Fruit fly (Drosophila melanogaster) whole organism, wandering third instar larva: ENCODE data around the gene lush.

Experiments used
- Abd-B ChIP-seq: fragments of >200 bp; optimal IDR thresholded peaks from 2 replicates; lab custom pipeline; 2017; ENCODE audit warnings: missing biosample characterization, missing genetic modification characterization
- CG32264 ChIP-seq: fragments of 200-800 bp; sonication (Bioruptor generic); optimal IDR thresholded peaks from 2 replicates; lab custom pipeline; 2016; ENCODE audit warnings: missing biosample characterization, missing genetic modification characterization
- CG9705 ChIP-seq: fragments of 200-800 bp; sonication (Bioruptor generic); optimal IDR thresholded peaks from 2 replicates; lab custom pipeline; 2018; ENCODE audit warnings: missing biosample characterization, mild to moderate bottlenecking, missing genetic modification characterization
- CrebA ChIP-seq: fragments of 200-800 bp; sonication (Bioruptor generic); optimal IDR thresholded peaks from 2 replicates; lab custom pipeline; 2016; ENCODE audit warnings: missing biosample characterization, mild to moderate bottlenecking, missing genetic modification characterization, borderline replicate concordance
- Dfd ChIP-seq: fragments of >200 bp; optimal IDR thresholded peaks from 2 replicates; lab custom pipeline; 2017; ENCODE audit warnings: missing biosample characterization, missing genetic modification characterization
- Dif ChIP-seq: fragments of 200-275, 200-300 bp; sonication (Bioruptor generic); optimal IDR thresholded peaks from 2 replicates; lab custom pipeline; 2018; ENCODE audit warnings: missing biosample characterization, missing genetic modification characterization; ENCODE audit not compliant: partially characterized antibody
- GATAd ChIP-seq: sonication (Bioruptor generic); optimal IDR thresholded peaks from 2 replicates; lab custom pipeline; 2016; ENCODE audit warnings: missing biosample characterization, missing genetic modification characterization
- HLH106 ChIP-seq: fragments of 200-800 bp; optimal IDR thresholded peaks from 3 replicates; lab custom pipeline; 2019; ENCODE audit warnings: missing biosample characterization, mild to moderate bottlenecking, missing genetic modification characterization, moderate library complexity
- Hnf4 ChIP-seq: fragments of 200-800 bp; sonication (Bioruptor generic); optimal IDR thresholded peaks from 2 replicates; lab custom pipeline; 2016; ENCODE audit warnings: missing biosample characterization, mild to moderate bottlenecking, missing genetic modification characterization
- Hr78 ChIP-seq: fragments of >200 bp; optimal IDR thresholded peaks from 2 replicates; lab custom pipeline; 2017; ENCODE audit warnings: missing biosample characterization, missing genetic modification characterization
- Hr83 ChIP-seq: fragments of 200-300 bp; sonication (Bioruptor generic); optimal IDR thresholded peaks from 2 replicates; lab custom pipeline; 2016; ENCODE audit warnings: missing biosample characterization, mild to moderate bottlenecking, missing genetic modification characterization, moderate library complexity; ENCODE audit not compliant: poor library complexity, severe bottlenecking
- Jra ChIP-seq: sonication (Bioruptor generic); optimal IDR thresholded peaks from 2 replicates; lab custom pipeline; 2016; ENCODE audit warnings: missing biosample characterization, missing genetic modification characterization
- Mio ChIP-seq: sonication (Bioruptor generic); optimal IDR thresholded peaks from 2 replicates; lab custom pipeline; 2016; ENCODE audit warnings: missing biosample characterization, missing genetic modification characterization
- Myc ChIP-seq: fragments of >200 bp; optimal IDR thresholded peaks from 2 replicates; lab custom pipeline; 2017
- N ChIP-seq: fragments of >200 bp; optimal IDR thresholded peaks from 2 replicates; lab custom pipeline; 2018; ENCODE audit warnings: missing biosample characterization, missing external identifiers, missing genetic modification characterization
- OdsH ChIP-seq: fragments of 200-800 bp; sonication (Bioruptor generic); optimal IDR thresholded peaks from 2 replicates; lab custom pipeline; 2016; ENCODE audit warnings: missing biosample characterization, mild to moderate bottlenecking, missing genetic modification characterization
- Rel ChIP-seq, 2 experiments: fragments of 200-800 bp; sonication (Bioruptor generic) in 1 of 2; optimal IDR thresholded peaks; 2 replicates in 1 of 2; 3 replicates in 1 of 2; lab custom pipeline; 2016 to 2019; ENCODE audit warnings: mild to moderate bottlenecking in 2 of 2, missing biosample characterization in 2 of 2, missing genetic modification characterization in 2 of 2, moderate library complexity in 1 of 2
- Sp1 ChIP-seq: fragments of 200-800 bp; sonication (Bioruptor generic); optimal IDR thresholded peaks from 3 replicates; lab custom pipeline; 2019; ENCODE audit warnings: missing biosample characterization, mild to moderate bottlenecking, missing genetic modification characterization, moderate library complexity
- Vsx2 ChIP-seq: fragments of 200-300, 225-300 bp; sonication (Bioruptor generic); optimal IDR thresholded peaks from 2 replicates; lab custom pipeline; 2018; ENCODE audit warnings: missing biosample characterization, missing genetic modification characterization; ENCODE audit not compliant: partially characterized antibody
- br ChIP-seq: fragments of 200-800 bp; sonication (Bioruptor generic); optimal IDR thresholded peaks from 2 replicates; lab custom pipeline; 2016; ENCODE audit warnings: missing biosample characterization, missing genetic modification characterization
- brk ChIP-seq: fragments of 200-800 bp; sonication (Bioruptor generic); optimal IDR thresholded peaks from 2 replicates; lab custom pipeline; 2016; ENCODE audit warnings: missing biosample characterization, mild to moderate bottlenecking, missing genetic modification characterization
- dl ChIP-seq, 2 experiments: fragments of 175-275, 200-275 bp in 1 of 2; fragments of 200-275 bp in 1 of 2; sonication (Bioruptor generic); optimal IDR thresholded peaks; lab custom pipeline; 2018; ENCODE audit warnings: mild to moderate bottlenecking in 2 of 2, missing biosample characterization in 2 of 2, missing genetic modification characterization in 2 of 2, moderate library complexity in 2 of 2; ENCODE audit not compliant: partially characterized antibody in 2 of 2, insufficient read depth in 1 of 2
- dmrt93B ChIP-seq: fragments of 200-800 bp; sonication (Bioruptor generic); optimal IDR thresholded peaks from 2 replicates; lab custom pipeline; 2018; ENCODE audit warnings: missing biosample characterization, mild to moderate bottlenecking, missing genetic modification characterization
- dsf ChIP-seq: sonication (Bioruptor generic); optimal IDR thresholded peaks from 2 replicates; lab custom pipeline; 2016; ENCODE audit warnings: missing biosample characterization, missing genetic modification characterization, borderline replicate concordance
- ey ChIP-seq: fragments of 200-800 bp; sonication (Bioruptor generic); optimal IDR thresholded peaks from 2 replicates; lab custom pipeline; 2016; ENCODE audit warnings: missing biosample characterization, missing genetic modification characterization
- foxo ChIP-seq, 2 experiments: fragments of 200-800 bp; sonication (Bioruptor generic); optimal IDR thresholded peaks; 2 replicates in 1 of 2; 3 replicates in 1 of 2; lab custom pipeline; 2016 to 2017; ENCODE audit warnings: missing biosample characterization in 2 of 2, missing genetic modification characterization in 2 of 2
- fru ChIP-seq: fragments of 200-800 bp; sonication (Bioruptor generic); optimal IDR thresholded peaks from 3 replicates; lab custom pipeline; 2016; ENCODE audit warnings: missing biosample characterization, mild to moderate bottlenecking, missing genetic modification characterization
- h ChIP-seq: fragments of 200-800 bp; sonication (Bioruptor generic); optimal IDR thresholded peaks from 3 replicates; lab custom pipeline; 2016; ENCODE audit warnings: missing biosample characterization, mild to moderate bottlenecking, missing genetic modification characterization
- jim ChIP-seq: fragments of 175-275, 200-325 bp; sonication (Bioruptor generic); optimal IDR thresholded peaks from 2 replicates; lab custom pipeline; 2016; ENCODE audit warnings: missing biosample characterization, mild to moderate bottlenecking, missing genetic modification characterization
- lola ChIP-seq: fragments of >200 bp; optimal IDR thresholded peaks from 2 replicates; lab custom pipeline; 2017; ENCODE audit warnings: missing biosample characterization, missing genetic modification characterization
- pan ChIP-seq: fragments of >200 bp; optimal IDR thresholded peaks from 2 replicates; lab custom pipeline; 2017
- psq ChIP-seq: fragments of 200-800 bp; sonication (Bioruptor generic); optimal IDR thresholded peaks from 3 replicates; lab custom pipeline; 2017; ENCODE audit warnings: missing biosample characterization, mild to moderate bottlenecking, missing genetic modification characterization, moderate library complexity
- rgr ChIP-seq: fragments of 200-800 bp; sonication (Bioruptor generic); optimal IDR thresholded peaks from 3 replicates; lab custom pipeline; 2016; ENCODE audit warnings: missing biosample characterization, mild to moderate bottlenecking, missing genetic modification characterization
- sage ChIP-seq: fragments of 200-800 bp; sonication (Bioruptor generic); optimal IDR thresholded peaks from 2 replicates; lab custom pipeline; 2016; ENCODE audit warnings: missing biosample characterization, mild to moderate bottlenecking, missing genetic modification characterization
- sv ChIP-seq: fragments of 200-800 bp; sonication (Bioruptor generic); optimal IDR thresholded peaks from 3 replicates; lab custom pipeline; 2016; ENCODE audit warnings: missing biosample characterization, missing genetic modification characterization
- tai ChIP-seq: sonication (Bioruptor generic); optimal IDR thresholded peaks from 2 replicates; lab custom pipeline; 2016; ENCODE audit warnings: missing biosample characterization, missing genetic modification characterization
- usp ChIP-seq: fragments of >200 bp; optimal IDR thresholded peaks from 2 replicates; lab custom pipeline; 2017; ENCODE audit warnings: missing biosample characterization, missing genetic modification characterization
- woc ChIP-seq: sonication (Bioruptor generic); optimal IDR thresholded peaks from 2 replicates; lab custom pipeline; 2016; ENCODE audit warnings: missing biosample characterization, mild to moderate bottlenecking, missing genetic modification characterization

Gene lush

dm6 chr3L:19563014-19563413 lies 42.9 kb downstream of the lush start:
- TF ChIP-seq CG32264 (GFP tag; lab: Kevin White, UChicago): no peak
- no peak for TF ChIP-seq Hr83 (GFP tag; lab: Kevin White, UChicago)
- no peak for TF ChIP-seq Dfd (GFP tag; lab: Kevin White, UChicago)
- no peak for TF ChIP-seq Jra (GFP tag; lab: Kevin White, UChicago)
- no peak for TF ChIP-seq br (GFP tag; lab: Kevin White, UChicago)
- no peak for TF ChIP-seq ey
- no peak for TF ChIP-seq Myc (lab: Kevin White, UChicago)
- no peak for TF ChIP-seq Mio (GFP tag; lab: Kevin White, UChicago)
- no peak for TF ChIP-seq jim (GFP tag; lab: Kevin White, UChicago)
- no peak for TF ChIP-seq h
- TF ChIP-seq Sp1 (GFP tag; lab: Kevin White, UChicago): no peak

- TF ChIP-seq lola (GFP tag; lab: Kevin White, UChicago): no peak
- no peak for TF ChIP-seq GATAd
- peak; percentile 72 for TF ChIP-seq Hr83 (GFP tag; lab: Kevin White, UChicago)
- TF ChIP-seq brk (GFP tag; lab: Kevin White, UChicago): no peak
- no peak for TF ChIP-seq Sp1 (GFP tag; lab: Kevin White, UChicago)
- no peak for TF ChIP-seq Rel (GFP tag; optimal IDR thresholded peaks at IDR 0.05; lab: Kevin White, UChicago)
- TF ChIP-seq Rel (tag; optimal IDR thresholded peaks at IDR 0.05; lab: Kevin White, UChicago): peak; percentile 2
- no peak for TF ChIP-seq Hr78 (GFP tag; lab: Kevin White, UChicago)
- no peak for TF ChIP-seq psq
- peak; percentile 20 for TF ChIP-seq br (GFP tag; lab: Kevin White, UChicago)
- peak; percentile 25 to 55 for TF ChIP-seq dl (GFP tag; optimal IDR thresholded peaks at IDR 0.05; lab: Kevin White, UChicago; ENCODE audit: insufficient read depth in 1 of 2, partially characterized antibody in 2 of 2)
- no peak for TF ChIP-seq tai (GFP tag; lab: Kevin White, UChicago)
- peak; percentile 10 for TF ChIP-seq h
- peak; percentile 76 for TF ChIP-seq Dif (GFP tag; lab: Kevin White, UChicago)
- peak; percentile 46 for TF ChIP-seq Vsx2
- TF ChIP-seq usp (GFP tag; lab: Kevin White, UChicago): no peak
These were observed 43.7 kb downstream of the lush start for dm6 chr3L:19562146-19562700.

dm6 chr3L:19561745-19562144 lies 44.1 kb downstream of the lush start:
- TF ChIP-seq fru: peak; percentile 88
- no peak for TF ChIP-seq lola (GFP tag; lab: Kevin White, UChicago)
- TF ChIP-seq HLH106 (tag; lab: Kevin White, UChicago): peak; percentile 88
- TF ChIP-seq pan: no peak
- TF ChIP-seq Abd-B: no peak
- TF ChIP-seq tai (GFP tag; lab: Kevin White, UChicago): peak; percentile 15
- no peak for TF ChIP-seq Vsx2
- no peak for TF ChIP-seq GATAd
- TF ChIP-seq sv (GFP tag; lab: Kevin White, UChicago): no peak
- no peak for TF ChIP-seq jim (GFP tag; lab: Kevin White, UChicago)
- no peak for TF ChIP-seq dsf (GFP tag; lab: Kevin White, UChicago)
- peak; percentile 66 for TF ChIP-seq br (GFP tag; lab: Kevin White, UChicago)
- no peak for TF ChIP-seq Hr78 (GFP tag; lab: Kevin White, UChicago)
- TF ChIP-seq Mio (GFP tag; lab: Kevin White, UChicago): no peak
- TF ChIP-seq CrebA: no peak
- TF ChIP-seq Rel (GFP tag; optimal IDR thresholded peaks at IDR 0.05; lab: Kevin White, UChicago): peak; percentile 13
- TF ChIP-seq Rel (tag; optimal IDR thresholded peaks at IDR 0.05; lab: Kevin White, UChicago): peak; percentile 2
- peak; percentile 88 for TF ChIP-seq rgr (GFP tag; lab: Kevin White, UChicago)
- peak; percentile 86 for TF ChIP-seq OdsH (GFP tag; lab: Kevin White, UChicago)
- peak; percentile 79 for TF ChIP-seq h
- peak; percentile 26 for TF ChIP-seq CG9705 (GFP tag; lab: Kevin White, UChicago)
- TF ChIP-seq Dif (GFP tag; lab: Kevin White, UChicago): no peak
- TF ChIP-seq sage (GFP tag; lab: Kevin White, UChicago): peak; percentile 44
- peak; percentile 60 for TF ChIP-seq psq
- peak; percentile 86 for TF ChIP-seq ey
- peak; percentile 43 for TF ChIP-seq brk (GFP tag; lab: Kevin White, UChicago)
- no peak for TF ChIP-seq N (GFP tag; lab: Kevin White, UChicago)
- peak in 1 of 2 experiments; percentile 91 for TF ChIP-seq foxo (GFP tag; optimal IDR thresholded peaks at IDR 0.05; lab: Kevin White, UChicago)
- TF ChIP-seq Jra (GFP tag; lab: Kevin White, UChicago): peak; percentile 11
- peak; percentile 58 for TF ChIP-seq woc (GFP tag; lab: Kevin White, UChicago)
- TF ChIP-seq dl (GFP tag; optimal IDR thresholded peaks at IDR 0.05; lab: Kevin White, UChicago; ENCODE audit: insufficient read depth in 1 of 2, partially characterized antibody in 2 of 2): no peak
- TF ChIP-seq Sp1 (GFP tag; lab: Kevin White, UChicago): peak; percentile 91
- TF ChIP-seq dmrt93B (GFP tag; lab: Kevin White, UChicago): peak; percentile 17
- TF ChIP-seq CG32264 (GFP tag; lab: Kevin White, UChicago): no peak
- peak; percentile 29 for TF ChIP-seq Hnf4 (GFP tag; lab: Kevin White, UChicago)
- no peak for TF ChIP-seq Myc (lab: Kevin White, UChicago)
- no peak for TF ChIP-seq usp (GFP tag; lab: Kevin White, UChicago)
- TF ChIP-seq Dfd (GFP tag; lab: Kevin White, UChicago): no peak
- no peak for TF ChIP-seq Hr83 (GFP tag; lab: Kevin White, UChicago)
